Worm (Caenorhabditis elegans): ENCODE data around the gene Y57G7A.11.

- TF ChIP-seq hlh-26 (GFP tag; conservative IDR thresholded peaks at IDR 0.05) (no peak), unc-130 (GFP tag; optimal IDR thresholded peaks at IDR 0.05) (no peak), xnd-1 (tag; optimal IDR thresholded peaks at IDR 0.05) (no peak), ama-1 (optimal IDR thresholded peaks at IDR 0.05) (no peak), ama-1 (GFP tag; optimal IDR thresholded peaks at IDR 0.05) (no peak), nfya-1 (tag; optimal IDR thresholded peaks at IDR 0.05; ENCODE audit: borderline replicate concordance, insufficient read depth) (no peak), hmg-20 (GFP tag; IDR thresholded peaks at IDR 0.05) (no peak), sdz-38 (tag; optimal IDR thresholded peaks at IDR 0.05) (no peak), ceh-91 (GFP tag; IDR thresholded peaks at IDR 0.05) (no peak), attf-6 (GFP tag; IDR thresholded peaks at IDR 0.05) (no peak), ccch-3 (GFP tag; optimal IDR thresholded peaks at IDR 0.05) (no peak)
These were observed 16.5 kb upstream of the Y57G7A.11 start, which contains the start of gene srz-64 for ce11 chrII:1293157-1293556.

All from whole organism, young adult.